Worm (Caenorhabditis elegans) whole organism, early embryonic: ENCODE measurements around the gene mms-19.

Experiments
- B0310.2 ChIP-seq: sonication (generic microtip); optimal IDR thresholded peaks from 2 replicates; lab custom pipeline; 2016; ENCODE audit warnings: mild to moderate bottlenecking, missing genetic modification characterization, missing compliant biosample characterization
- F13C5.2 ChIP-seq: sonication (generic microtip); optimal IDR thresholded peaks from 2 replicates; lab custom pipeline; 2017; ENCODE audit warnings: mild to moderate bottlenecking, missing genetic modification characterization, inconsistent platforms, missing compliant biosample characterization
- aly-1 ChIP-seq: sonication (generic microtip); optimal IDR thresholded peaks from 2 replicates; lab custom pipeline; 2016; ENCODE audit warnings: missing genetic modification characterization, missing compliant biosample characterization
- ama-1 ChIP-seq: fragments of 150-350 bp; optimal IDR thresholded peaks from 2 replicates; lab custom pipeline; 2014
- ceh-13 ChIP-seq: fragments of 200-800 bp; sonication (Bioruptor generic); optimal IDR thresholded peaks from 2 replicates; lab custom pipeline; 2018; ENCODE audit warnings: mild to moderate bottlenecking, missing genetic modification characterization, missing compliant biosample characterization
- ceh-36 ChIP-seq: sonication (generic microtip); optimal IDR thresholded peaks from 2 replicates; lab custom pipeline; 2016; ENCODE audit warnings: missing genetic modification characterization, inconsistent platforms, missing compliant biosample characterization
- ets-7 ChIP-seq: sonication (generic microtip); optimal IDR thresholded peaks from 2 replicates; lab custom pipeline; 2016; ENCODE audit warnings: missing genotype, missing genetic modification characterization, missing compliant biosample characterization
- flt-1 ChIP-seq: fragments of 200-800 bp; sonication (Bioruptor generic); IDR thresholded peaks from 2 replicates; pipeline ENCODE4 v1.3.6; 2022; ENCODE audit warnings: missing genetic modification characterization, missing compliant biosample characterization
- hmbx-1 ChIP-seq: sonication (generic microtip); optimal IDR thresholded peaks from 2 replicates; lab custom pipeline; 2016; ENCODE audit warnings: mild to moderate bottlenecking, missing genetic modification characterization, missing compliant biosample characterization
- hmg-4 ChIP-seq: fragments of 200-800 bp; sonication (Bioruptor generic); optimal IDR thresholded peaks from 2 replicates; lab custom pipeline; 2018; ENCODE audit warnings: mild to moderate bottlenecking, missing genetic modification characterization, missing compliant biosample characterization
- hnd-1 ChIP-seq: sonication (generic microtip); optimal IDR thresholded peaks from 2 replicates; lab custom pipeline; 2016; ENCODE audit warnings: missing genetic modification characterization, missing compliant biosample characterization
- pes-1 ChIP-seq: fragments of 200-800 bp; sonication (Bioruptor generic); IDR thresholded peaks from 2 replicates; pipeline ENCODE4 v1.3.6; 2022; ENCODE audit warnings: missing genetic modification reagents, missing genetic modification characterization, missing compliant biosample characterization
- scrt-1 ChIP-seq: fragments of 200-800 bp; sonication (Bioruptor generic); IDR thresholded peaks from 2 replicates; pipeline ENCODE4 v1.3.6; 2022; ENCODE audit warnings: missing genetic modification characterization, missing compliant biosample characterization
- sea-1 ChIP-seq: fragments of 200-800 bp; sonication (Bioruptor generic); conservative IDR thresholded peaks from 2 replicates; pipeline ENCODE4 v1.3.6; 2022; ENCODE audit warnings: missing genetic modification characterization, missing compliant biosample characterization
- tbx-11 ChIP-seq: fragments of 200-800 bp; sonication (Bioruptor generic); IDR thresholded peaks from 2 replicates; pipeline ENCODE4 v1.3.6; 2022; ENCODE audit warnings: missing genetic modification characterization, missing compliant biosample characterization
- tbx-37 ChIP-seq: fragments of 200-800 bp; sonication (Bioruptor generic); conservative IDR thresholded peaks from 2 replicates; pipeline ENCODE4 v1.3.6; 2022; ENCODE audit warnings: missing genetic modification reagents, missing genetic modification characterization, missing compliant biosample characterization
- tra-4 ChIP-seq: sonication (generic microtip); optimal IDR thresholded peaks from 2 replicates; lab custom pipeline; 2017; ENCODE audit warnings: missing genetic modification characterization, missing compliant biosample characterization

The mms-19 gene

DNA sequence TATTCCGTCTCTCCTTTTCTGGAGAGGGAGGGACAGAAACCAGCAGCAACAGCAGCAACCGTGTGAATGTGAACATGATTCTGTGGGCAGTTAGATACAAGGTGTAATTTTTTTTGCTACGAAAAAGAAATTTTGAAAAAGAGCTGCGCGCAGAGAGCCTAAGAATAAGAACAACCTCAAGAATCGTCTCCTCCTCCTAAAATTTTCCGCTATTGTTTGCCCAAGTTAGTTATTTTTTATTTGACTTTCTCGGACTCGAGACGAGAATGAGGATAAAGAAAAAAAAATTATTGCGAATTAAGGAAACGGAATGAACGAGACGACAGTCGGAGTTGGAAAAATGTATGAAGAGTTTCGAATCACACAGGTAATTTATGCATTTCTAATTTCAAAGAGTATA is 44.4 kb downstream of the mms-19 start, which contains the start of gene glb-5:
glb-5 (plus strand) TSS at position 301 of the 400 bp plus-strand sequence.
- TF ChIP-seq pes-1 (GFP tag; lab: Robert Waterston, UW), result no peak

DNA sequence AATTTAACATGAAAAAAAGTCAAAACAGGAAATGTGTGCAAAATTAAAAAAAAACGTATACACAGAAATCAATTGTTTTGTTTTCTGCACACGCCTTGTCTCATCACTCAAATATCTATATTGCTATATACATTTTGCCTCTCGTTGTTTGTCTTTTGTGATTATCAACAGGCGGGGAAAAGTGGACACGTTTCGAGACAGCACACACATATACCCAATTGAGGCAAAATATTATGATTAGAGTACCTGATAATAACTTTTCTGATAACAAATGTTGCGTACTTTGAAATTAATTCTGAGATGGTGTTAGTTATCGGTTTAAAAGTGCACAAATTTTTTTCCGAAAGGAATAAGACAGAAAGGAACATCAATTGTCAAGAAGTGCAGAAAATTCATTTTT is 45.7 kb downstream of the mms-19 start:
- TF ChIP-seq aly-1 (tag; lab: Kevin White, UChicago) (no peak), hnd-1 (tag; lab: Kevin White, UChicago) (no peak), ets-7 (tag; lab: Kevin White, UChicago) (no peak), flt-1 (GFP tag; lab: Robert Waterston, UW) (no peak), ama-1 (lab: Kevin White, UChicago) (no peak), tbx-37 (no peak), hmg-4 (no peak), tra-4 (tag; lab: Kevin White, UChicago) (no peak), pes-1 (GFP tag; lab: Robert Waterston, UW) (no peak), F13C5.2 (tag; lab: Kevin White, UChicago) (no peak), tbx-11 (GFP tag; lab: Robert Waterston, UW) (no peak), ceh-36 (tag; lab: Kevin White, UChicago) (no peak), B0310.2 (tag; lab: Kevin White, UChicago) (no peak), scrt-1 (GFP tag; lab: Robert Waterston, UW) (no peak), hmbx-1 (tag; lab: Kevin White, UChicago) (no peak), sea-1 (no peak), ceh-13 (GFP tag; lab: Kevin White, UChicago) (no peak)

DNA sequence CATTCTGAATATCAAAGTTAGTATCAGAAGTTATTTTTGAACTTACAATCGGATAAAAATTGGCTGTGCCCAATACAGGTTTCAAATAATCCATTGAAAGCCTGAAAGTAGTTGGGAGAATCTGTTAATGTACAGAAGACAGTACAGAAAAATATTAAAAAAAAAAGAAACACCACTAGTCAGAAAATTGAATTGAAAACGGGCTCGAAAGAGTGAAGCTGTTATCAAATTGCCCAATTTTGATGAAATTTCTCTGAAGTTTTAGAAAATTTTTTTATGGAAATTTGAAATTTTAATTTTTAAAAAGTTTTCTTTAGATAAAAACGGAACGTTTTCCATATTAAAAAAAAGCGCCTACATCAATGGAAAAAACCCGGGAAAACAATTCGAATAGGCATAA is 53.0 kb downstream of the mms-19 start, which contains the start of gene C18C4.7:
C18C4.7 (minus strand) TSS at position 101 of the 400 bp plus-strand sequence.
- TF ChIP-seq flt-1 (GFP tag; lab: Robert Waterston, UW) (no peak), hmbx-1 (tag; lab: Kevin White, UChicago) (no peak), tra-4 (tag; lab: Kevin White, UChicago) (no peak), tbx-11 (GFP tag; lab: Robert Waterston, UW) (no peak), ceh-13 (GFP tag; lab: Kevin White, UChicago) (no peak)
